Worm (Caenorhabditis elegans) whole organism, L1 larva: Measurements from ENCODE around the gene oac-1.

Source experiments
- C04F5.9 ChIP-seq: sonication (generic microtip); optimal IDR thresholded peaks from 2 replicates; lab custom pipeline; 2016; ENCODE audit warnings: missing genetic modification characterization, missing compliant biosample characterization
- aha-1 ChIP-seq: fragments of 150-350 bp; optimal IDR thresholded peaks from 2 replicates; lab custom pipeline; 2014; ENCODE audit warnings: missing biosample characterization, missing genetic modification characterization
- ceh-90 ChIP-seq: sonication (generic microtip); optimal IDR thresholded peaks from 2 replicates; lab custom pipeline; 2016; ENCODE audit warnings: missing genetic modification characterization, missing compliant biosample characterization
- ces-1 ChIP-seq: fragments of 150-350 bp; optimal IDR thresholded peaks from 2 replicates; lab custom pipeline; 2014; ENCODE audit warnings: missing biosample characterization, missing genetic modification reagents, missing genetic modification characterization
- elt-3 ChIP-seq, 6 experiments: fragments of 150-350 bp in 1 of 6; sonication (generic microtip); optimal IDR thresholded peaks; 2 replicates each; lab custom pipeline; 2017 to 2018; ENCODE audit warnings: missing biosample characterization in 6 of 6, missing genetic modification characterization in 6 of 6, inconsistent platforms in 1 of 6
- fkh-10 ChIP-seq: sonication (generic microtip); optimal IDR thresholded peaks from 2 replicates; lab custom pipeline; 2017; ENCODE audit warnings: missing biosample characterization, missing genetic modification reagents, missing genetic modification characterization
- fkh-4 ChIP-seq: sonication (generic microtip); optimal IDR thresholded peaks from 2 replicates; lab custom pipeline; 2016; ENCODE audit warnings: missing compliant biosample characterization, missing genetic modification characterization, borderline replicate concordance
- hlh-17 ChIP-seq: fragments of 200-800 bp; sonication (Bioruptor generic); optimal IDR thresholded peaks from 2 replicates; lab custom pipeline; 2018; ENCODE audit warnings: missing genetic modification characterization, mild to moderate bottlenecking, missing compliant biosample characterization, moderate library complexity, borderline replicate concordance
- hlh-4 ChIP-seq: sonication (generic microtip); optimal IDR thresholded peaks from 2 replicates; lab custom pipeline; 2016; ENCODE audit warnings: mild to moderate bottlenecking, missing genetic modification characterization, missing compliant biosample characterization
- hpl-2 ChIP-seq: fragments of 150-350 bp; optimal IDR thresholded peaks from 2 replicates; lab custom pipeline; 2014; ENCODE audit warnings: missing biosample characterization, missing genetic modification reagents, missing genetic modification characterization
- jun-1 ChIP-seq: fragments of 150-350 bp; optimal IDR thresholded peaks from 2 replicates; lab custom pipeline; 2014; ENCODE audit warnings: missing biosample characterization, missing genetic modification reagents, missing genetic modification characterization
- lin-14 ChIP-seq: fragments of 200-800 bp; sonication (Bioruptor generic); optimal IDR thresholded peaks from 2 replicates; lab custom pipeline; 2018; ENCODE audit warnings: mild to moderate bottlenecking, missing genetic modification characterization, moderate library complexity, missing compliant biosample characterization
- lin-15B ChIP-seq: fragments of 150-350 bp; sonication (generic microtip); optimal IDR thresholded peaks from 3 replicates; lab custom pipeline; 2014; ENCODE audit warnings: missing biosample characterization, missing genetic modification characterization
- lir-3 ChIP-seq: sonication (generic microtip); optimal IDR thresholded peaks from 2 replicates; lab custom pipeline; 2016; ENCODE audit warnings: mild to moderate bottlenecking, missing genetic modification characterization, moderate library complexity, missing compliant biosample characterization; ENCODE audit not compliant: poor library complexity
- mab-9 ChIP-seq: fragments of 200-800 bp; sonication (Bioruptor generic); IDR thresholded peaks from 2 replicates; pipeline ENCODE4 v1.3.6; 2022; ENCODE audit warnings: missing genetic modification reagents, missing genetic modification characterization, missing compliant biosample characterization
- nhr-11 ChIP-seq: fragments of 150-350 bp; optimal IDR thresholded peaks from 2 replicates; lab custom pipeline; 2014; ENCODE audit warnings: missing biosample characterization, missing genetic modification characterization
- nhr-12 ChIP-seq: sonication (generic microtip); optimal IDR thresholded peaks from 2 replicates; lab custom pipeline; 2017; ENCODE audit warnings: missing biosample characterization, missing genetic modification characterization
- nhr-19 ChIP-seq: fragments of 200-800 bp; sonication (Bioruptor generic); conservative IDR thresholded peaks from 2 replicates; pipeline ENCODE4 v1.3.6; 2022; ENCODE audit warnings: missing genetic modification characterization, missing compliant biosample characterization
- nhr-20 ChIP-seq: sonication (generic microtip); optimal IDR thresholded peaks from 2 replicates; lab custom pipeline; 2016; ENCODE audit warnings: mild to moderate bottlenecking, missing genetic modification characterization, missing compliant biosample characterization
- nhr-237 ChIP-seq: fragments of 150-350 bp; optimal IDR thresholded peaks from 2 replicates; lab custom pipeline; 2014; ENCODE audit warnings: missing biosample characterization, missing genetic modification characterization
- nhr-85 ChIP-seq: sonication (generic microtip); peaks from one replicate; lab custom pipeline; 2016; ENCODE audit warnings: missing genetic modification characterization, inconsistent platforms, missing compliant biosample characterization
- pag-3 ChIP-seq: sonication (generic microtip); optimal IDR thresholded peaks from 2 replicates; lab custom pipeline; 2017; ENCODE audit warnings: missing genetic modification characterization, mild to moderate bottlenecking, missing compliant biosample characterization, antibody characterized with exemption, borderline replicate concordance; ENCODE audit not compliant: insufficient read depth
- pax-3 ChIP-seq: fragments of 200-800 bp; sonication (Bioruptor generic); optimal IDR thresholded peaks from 2 replicates; lab custom pipeline; 2018; ENCODE audit warnings: mild to moderate bottlenecking, missing genetic modification characterization, moderate library complexity, missing compliant biosample characterization
- rnt-1 ChIP-seq: sonication (generic microtip); optimal IDR thresholded peaks from 2 replicates; lab custom pipeline; 2016; ENCODE audit warnings: mild to moderate bottlenecking, missing genetic modification characterization, moderate library complexity, missing compliant biosample characterization
- snpc-4 ChIP-seq: fragments of 150-350 bp; optimal IDR thresholded peaks from 2 replicates; lab custom pipeline; 2014; ENCODE audit warnings: missing biosample characterization, missing genetic modification characterization
- sox-4 ChIP-seq: sonication (generic microtip); optimal IDR thresholded peaks from 2 replicates; lab custom pipeline; 2016; ENCODE audit warnings: missing genetic modification characterization, missing compliant biosample characterization
- swsn-7 ChIP-seq: sonication (generic microtip); optimal IDR thresholded peaks from 2 replicates; lab custom pipeline; 2016; ENCODE audit warnings: missing genetic modification characterization, missing compliant biosample characterization
- tbx-2 ChIP-seq: sonication (generic microtip); optimal IDR thresholded peaks from 2 replicates; lab custom pipeline; 2016; ENCODE audit warnings: missing genetic modification characterization, missing compliant biosample characterization
- tlp-1 ChIP-seq: fragments of 150-350 bp; optimal IDR thresholded peaks from 2 replicates; lab custom pipeline; 2014; ENCODE audit warnings: missing biosample characterization, missing genetic modification characterization
- unc-130 ChIP-seq: fragments of 150-350 bp; optimal IDR thresholded peaks from 2 replicates; lab custom pipeline; 2017; ENCODE audit warnings: missing biosample characterization, missing genetic modification characterization, inconsistent platforms
- unc-98 ChIP-seq: fragments of 200-800 bp; sonication (Bioruptor generic); IDR thresholded peaks from 2 replicates; pipeline ENCODE4 v1.3.6; 2022; ENCODE audit warnings: missing genetic modification characterization, missing compliant biosample characterization
- ztf-4 ChIP-seq: fragments of 150-350 bp; optimal IDR thresholded peaks from 2 replicates; lab custom pipeline; 2014; ENCODE audit warnings: missing biosample characterization, missing genetic modification characterization

The oac-1 gene

DNA sequence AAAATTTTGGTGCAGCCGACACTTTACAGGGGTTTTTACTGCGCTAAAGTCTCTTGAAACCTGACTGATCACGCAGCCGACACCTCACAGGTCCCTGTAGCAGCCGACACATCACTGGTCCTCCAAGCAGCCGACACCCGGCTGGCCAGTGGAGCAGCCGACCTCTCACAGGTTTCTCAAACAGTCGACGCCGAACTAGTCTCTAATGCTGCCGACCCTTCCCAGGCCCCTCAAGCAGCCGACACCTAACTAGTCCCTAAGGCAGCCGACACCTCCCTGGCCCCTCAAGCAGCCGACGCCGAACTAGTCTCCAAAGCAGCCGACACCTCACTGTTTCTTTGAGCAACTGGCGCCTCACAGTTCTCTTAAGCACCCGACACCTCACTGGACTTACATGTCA lies 419 bp downstream of the oac-1 start:
- TF ChIP-seq hlh-4 (tag; lab: Kevin White, UChicago) (no peak), sox-4 (tag; lab: Kevin White, UChicago) (no peak)
- TF ChIP-seq, all 84 proteins: peak for 0

ce11 chrV:19550294-19550693 lies 5.5 kb downstream of the oac-1 start:
- TF ChIP-seq nhr-85 (tag; lab: Kevin White, UChicago) (peak; percentile 11), nhr-20 (tag; lab: Kevin White, UChicago) (no peak)

ce11 chrV:19549689-19550088 lies 6.1 kb downstream of the oac-1 start, which contains the start of gene Y43F8B.20:
Y43F8B.20 (minus strand) TSS chrV:19549789.
- TF ChIP-seq pax-3 (tag; lab: Kevin White, UChicago) = no peak
- no peak for TF ChIP-seq elt-3 (tag; optimal IDR thresholded peaks at IDR 0.05; lab: Kevin White, UChicago)
- TF ChIP-seq pag-3 (tag; lab: Kevin White, UChicago) = no peak
- no peak for TF ChIP-seq nhr-237 (tag; lab: Kevin White, UChicago)
- TF ChIP-seq lin-15B (tag; lab: Kevin White, UChicago) = no peak

- no peak for TF ChIP-seq hpl-2 (GFP tag; lab: Kevin White, UChicago)
- TF ChIP-seq rnt-1 (tag; lab: Kevin White, UChicago) = peak; percentile 52
- no peak for TF ChIP-seq aha-1 (tag; lab: Kevin White, UChicago)
- TF ChIP-seq ztf-4 = no peak
- TF ChIP-seq unc-98 (GFP tag; lab: Robert Waterston, UW) = no peak
- TF ChIP-seq ceh-90 = no peak
- 0 out of 2 replicates have a peak, but pooled peaks have one; percentile 21 for TF ChIP-seq nhr-19
- TF ChIP-seq ces-1 (GFP tag; lab: Kevin White, UChicago) = no peak
Observed at ce11 chrV:19546673-19547072, 9.1 kb downstream of the oac-1 start.

DNA sequence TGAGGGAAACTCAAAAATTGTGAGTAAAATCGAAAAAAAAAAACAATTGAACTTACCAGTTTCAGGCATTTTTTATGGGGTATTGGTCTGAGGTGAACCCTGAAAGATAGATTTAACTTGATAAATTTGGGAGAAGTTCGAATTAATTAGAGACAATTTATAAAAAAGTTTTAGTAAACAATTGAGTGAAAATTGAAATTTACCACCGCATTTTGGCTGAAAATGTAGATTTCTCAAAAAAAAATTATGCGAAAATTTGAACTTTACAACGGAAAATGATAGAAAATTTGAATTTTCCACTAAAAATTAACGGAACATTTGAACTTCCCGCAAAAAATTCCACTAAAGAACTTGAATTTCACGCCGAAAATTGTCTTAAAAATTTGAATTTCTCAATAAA lies 9.7 kb downstream of the oac-1 start, which contains the start of gene Y43F8B.1:
TSS of gene Y43F8B.1 (minus strand) at position 101 of the 400 bp plus-strand sequence.
- TF ChIP-seq swsn-7 = no peak
- TF ChIP-seq fkh-10 (GFP tag; lab: Kevin White, UChicago) = no peak
- no peak for TF ChIP-seq tbx-2
- TF ChIP-seq mab-9 (GFP tag; lab: Robert Waterston, UW) = no peak
- TF ChIP-seq fkh-4 (tag; lab: Kevin White, UChicago) = no peak
- no peak for TF ChIP-seq unc-130 (tag; lab: Kevin White, UChicago)
- TF ChIP-seq snpc-4 (tag; lab: Kevin White, UChicago) = no peak
- no peak for TF ChIP-seq nhr-12
- no peak for TF ChIP-seq nhr-20 (tag; lab: Kevin White, UChicago)
- TF ChIP-seq jun-1 (tag; lab: Kevin White, UChicago) = no peak
- no peak for TF ChIP-seq ztf-4
- no peak for TF ChIP-seq hlh-17 (GFP tag; lab: Kevin White, UChicago)
- TF ChIP-seq nhr-11 (tag; lab: Kevin White, UChicago) = no peak
- TF ChIP-seq nhr-19 = no peak
- no peak for TF ChIP-seq pag-3 (tag; lab: Kevin White, UChicago)
- no peak for TF ChIP-seq tlp-1 (tag; lab: Kevin White, UChicago)

- TF ChIP-seq C04F5.9 (tag; lab: Kevin White, UChicago) = no peak
- no peak for TF ChIP-seq lin-14 (GFP tag; lab: Kevin White, UChicago)
- TF ChIP-seq lir-3 (tag; lab: Kevin White, UChicago) = no peak
- TF ChIP-seq ztf-4 = no peak
Observed at ce11 chrV:19545026-19545425, 10.7 kb downstream of the oac-1 start.
